Fruit fly (Drosophila melanogaster) whole organism, pupa: ENCODE results near the gene RecQ4.

Source experiments
- CG13204 ChIP-seq: fragments of 200-800 bp; sonication (Bioruptor generic); optimal IDR thresholded peaks from 2 replicates; lab custom pipeline; 2018; ENCODE audit warnings: missing biosample characterization, mild to moderate bottlenecking, missing genetic modification characterization, moderate library complexity
- CG17806 ChIP-seq: fragments of 200-800 bp; sonication (Bioruptor generic); optimal IDR thresholded peaks from 2 replicates; lab custom pipeline; 2018; ENCODE audit warnings: missing biosample characterization, mild to moderate bottlenecking, missing genetic modification characterization, moderate library complexity
- CG4496 ChIP-seq: fragments of 200-800 bp; sonication (Bioruptor generic); IDR thresholded peaks from 3 replicates; pipeline ENCODE4 v1.3.6; 2022; ENCODE audit warnings: missing biosample characterization, missing genetic modification characterization
- CG8301 ChIP-seq: fragments of 200-800 bp; sonication (Bioruptor generic); optimal IDR thresholded peaks from 2 replicates; lab custom pipeline; 2018; ENCODE audit warnings: missing biosample characterization, mild to moderate bottlenecking, missing genetic modification characterization
- D1 ChIP-seq: fragments of 200-800 bp; sonication (Bioruptor generic); optimal IDR thresholded peaks from 2 replicates; lab custom pipeline; 2018; ENCODE audit warnings: missing biosample characterization, mild to moderate bottlenecking, missing genetic modification characterization, moderate library complexity
- EcR ChIP-seq: fragments of 200-800 bp; sonication (Bioruptor generic); optimal IDR thresholded peaks from 3 replicates; lab custom pipeline; 2019; ENCODE audit warnings: missing biosample characterization, missing genetic modification characterization, mild to moderate bottlenecking, moderate library complexity, missing genetic modification reagents
- Pif1A ChIP-seq: fragments of 200-800 bp; sonication (Bioruptor generic); optimal IDR thresholded peaks from 3 replicates; lab custom pipeline; 2016; ENCODE audit warnings: missing biosample characterization, missing genetic modification characterization

DNA sequence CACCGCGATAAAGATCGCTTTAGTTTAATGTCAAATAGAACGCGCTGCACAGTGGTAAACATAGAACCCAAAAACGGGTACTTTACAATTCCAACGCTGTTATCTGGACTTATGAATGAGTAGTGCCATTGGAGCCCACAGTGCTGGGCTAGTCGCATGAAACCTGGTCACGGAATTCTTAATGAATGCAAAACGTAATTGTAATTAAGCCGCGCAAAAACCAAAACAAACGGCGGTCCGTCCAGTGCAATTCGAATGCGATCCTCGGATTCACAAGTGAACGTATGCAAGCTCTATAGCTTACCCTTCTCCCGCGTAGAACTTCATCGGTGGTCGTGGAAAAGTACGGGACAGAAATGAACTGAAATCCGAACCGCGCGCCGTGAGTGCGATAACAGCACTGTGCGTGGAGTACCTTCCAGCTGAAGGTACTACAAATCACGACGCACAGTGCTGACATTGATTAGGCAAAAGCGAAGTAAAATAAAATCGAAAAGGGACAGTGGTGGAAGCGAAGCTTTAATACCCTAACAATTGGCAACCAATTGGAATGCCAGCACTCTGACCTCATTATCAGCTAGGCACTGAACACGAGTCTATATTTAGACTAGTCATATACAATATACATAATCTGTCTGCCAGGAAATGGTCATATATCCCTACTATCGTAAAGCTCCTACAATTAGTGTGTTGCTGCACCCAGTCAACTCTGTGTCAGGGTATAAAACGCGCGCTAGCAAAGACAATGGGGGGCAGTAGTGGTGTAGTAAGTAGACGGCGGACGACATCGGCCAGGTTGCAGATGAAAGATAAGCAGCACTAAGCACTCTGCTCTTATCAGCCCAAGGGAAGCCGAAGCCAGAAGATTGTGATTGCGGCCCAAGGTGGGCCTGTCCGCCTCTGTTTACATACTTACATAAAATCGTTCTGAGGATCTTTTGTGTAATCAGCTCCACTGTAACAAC is 9.8 kb upstream of the RecQ4 start:
- TF ChIP-seq EcR (GFP tag; lab: Kevin White, UChicago): peak; percentile 25
- TF ChIP-seq CG13204: no peak
- TF ChIP-seq CG17806 (tag; lab: Kevin White, UChicago): peak; percentile 33
- peak; percentile 59 for TF ChIP-seq CG8301
- no peak for TF ChIP-seq D1 (tag; lab: Kevin White, UChicago)
- TF ChIP-seq Pif1A: no peak
- peak; percentile 66; the same call in 2 of the 3 replicates for TF ChIP-seq CG4496
